Worm (Caenorhabditis elegans) whole organism, young adult: ENCODE data around the gene btb-12.
"Not testable (repeated sequence)": the region's sequence is repeated elsewhere in the genome, so short reads cannot be mapped to it uniquely, and the experiment has no call there.

Experiments
- D2030.7 ChIP-seq: fragments of 200-800 bp; sonication (Bioruptor generic); IDR thresholded peaks from 2 replicates; pipeline ENCODE4 v1.3.6; 2022; ENCODE audit warnings: missing genetic modification reagents, missing genetic modification characterization, missing compliant biosample characterization
- F10E7.11 ChIP-seq: sonication (generic microtip); optimal IDR thresholded peaks from 2 replicates; lab custom pipeline; 2017; ENCODE audit warnings: mild to moderate bottlenecking, missing genetic modification characterization, moderate library complexity, missing compliant biosample characterization
- F33H1.4 ChIP-seq: fragments of 200-800 bp; sonication (Bioruptor generic); IDR thresholded peaks from 2 replicates; pipeline ENCODE4 v1.3.6; 2022; ENCODE audit warnings: missing genetic modification reagents, missing genetic modification characterization, missing compliant biosample characterization
- F37B4.10 ChIP-seq: fragments of 200-800 bp; sonication (Bioruptor generic); IDR thresholded peaks from 2 replicates; pipeline ENCODE4 v1.3.6; 2022; ENCODE audit warnings: missing genetic modification characterization, missing compliant biosample characterization
- F49E8.2 ChIP-seq: sonication (generic microtip); optimal IDR thresholded peaks from 3 replicates; lab custom pipeline; 2017; ENCODE audit warnings: missing genetic modification characterization, mild to moderate bottlenecking, missing compliant biosample characterization, antibody characterized with exemption, moderate library complexity; ENCODE audit not compliant: insufficient read depth
- K12H6.12 ChIP-seq: fragments of 200-800 bp; sonication (Bioruptor generic); optimal IDR thresholded peaks from 2 replicates; lab custom pipeline; 2018; ENCODE audit warnings: mild to moderate bottlenecking, missing genetic modification characterization, missing compliant biosample characterization
- T07F8.4 ChIP-seq: sonication (generic microtip); optimal IDR thresholded peaks from 2 replicates; lab custom pipeline; 2016; ENCODE audit warnings: mild to moderate bottlenecking, missing genetic modification characterization, moderate library complexity, missing compliant biosample characterization
- Y95B8A.8 ChIP-seq: fragments of 200-800 bp; sonication (Bioruptor generic); IDR thresholded peaks from 2 replicates; pipeline ENCODE4 v1.3.6; 2022; ENCODE audit warnings: missing genetic modification reagents, missing genetic modification characterization, missing compliant biosample characterization
- akir-1 ChIP-seq: fragments of 200-800 bp; sonication (Bioruptor generic); optimal IDR thresholded peaks from 2 replicates; lab custom pipeline; 2018; ENCODE audit warnings: mild to moderate bottlenecking, missing genetic modification characterization, moderate library complexity, missing compliant biosample characterization
- aptf-2 ChIP-seq: fragments of 200-800 bp; sonication (Bioruptor generic); conservative IDR thresholded peaks from 2 replicates; pipeline ENCODE4 v1.3.6; 2022; ENCODE audit warnings: missing genetic modification reagents, missing genetic modification characterization, missing compliant biosample characterization
- aptf-3 ChIP-seq: fragments of 200-800 bp; sonication (Bioruptor generic); IDR thresholded peaks from 2 replicates; pipeline ENCODE4 v1.3.6; 2022; ENCODE audit warnings: missing genetic modification characterization, missing compliant biosample characterization
- athp-1 ChIP-seq: sonication (generic microtip); optimal IDR thresholded peaks from 2 replicates; lab custom pipeline; 2017; ENCODE audit warnings: mild to moderate bottlenecking, missing genetic modification characterization, missing compliant biosample characterization
- attf-3 ChIP-seq: fragments of 200-800 bp; sonication (Bioruptor generic); conservative IDR thresholded peaks from 2 replicates; pipeline ENCODE4 v1.3.6; 2022; ENCODE audit warnings: missing genetic modification reagents, missing genetic modification characterization, missing compliant biosample characterization
- attf-5 ChIP-seq: fragments of 200-800 bp; sonication (Bioruptor generic); optimal IDR thresholded peaks from 2 replicates; lab custom pipeline; 2018; ENCODE audit warnings: mild to moderate bottlenecking, missing genetic modification characterization, missing compliant biosample characterization
- attf-6 ChIP-seq: fragments of 200-800 bp; sonication (Bioruptor generic); IDR thresholded peaks from 2 replicates; pipeline ENCODE4 v1.3.6; 2022; ENCODE audit warnings: missing genetic modification reagents, missing genetic modification characterization, missing compliant biosample characterization
- bed-2 ChIP-seq: fragments of 200-800 bp; sonication (Bioruptor generic); IDR thresholded peaks from 2 replicates; pipeline ENCODE4 v1.3.6; 2022; ENCODE audit warnings: missing genetic modification reagents, missing genetic modification characterization, missing compliant biosample characterization
- cebp-1 ChIP-seq, 2 experiments: fragments of 200-800 bp in 1 of 2; sonication (Bioruptor generic) in 1 of 2; sonication (generic microtip) in 1 of 2; IDR thresholded peaks in 1 of 2; optimal IDR thresholded peaks in 1 of 2; 2 replicates each; pipeline versions ENCODE4 v1.3.6 to Lab custom; 2017 to 2022; ENCODE audit warnings: missing compliant biosample characterization in 2 of 2, missing genetic modification characterization in 2 of 2, mild to moderate bottlenecking in 1 of 2, missing genetic modification reagents in 1 of 2, moderate library complexity in 1 of 2
- ceh-79 ChIP-seq: sonication (generic microtip); optimal IDR thresholded peaks from 2 replicates; lab custom pipeline; 2017; ENCODE audit warnings: mild to moderate bottlenecking, missing genetic modification characterization, missing compliant biosample characterization
- ceh-91 ChIP-seq: fragments of 200-800 bp; sonication (Bioruptor generic); IDR thresholded peaks from 2 replicates; pipeline ENCODE4 v1.3.6; 2022; ENCODE audit warnings: missing genetic modification reagents, missing genetic modification characterization, missing compliant biosample characterization
- dox-1 ChIP-seq: fragments of 200-800 bp; sonication (Bioruptor generic); IDR thresholded peaks from 2 replicates; pipeline ENCODE4 v1.3.6; 2022; ENCODE audit warnings: missing genetic modification reagents, missing genetic modification characterization, missing compliant biosample characterization
- egrh-3 ChIP-seq: fragments of 200-800 bp; sonication (Bioruptor generic); IDR thresholded peaks from 2 replicates; pipeline ENCODE4 v1.3.6; 2022; ENCODE audit warnings: missing genetic modification reagents, missing genetic modification characterization, missing compliant biosample characterization
- fkh-3 ChIP-seq: sonication (generic microtip); optimal IDR thresholded peaks from 2 replicates; lab custom pipeline; 2016; ENCODE audit warnings: mild to moderate bottlenecking, missing genetic modification characterization, missing compliant biosample characterization
- hmg-1.2 ChIP-seq: fragments of 200-800 bp; sonication (Bioruptor generic); IDR thresholded peaks from 2 replicates; pipeline ENCODE4 v1.3.6; 2022; ENCODE audit warnings: missing genetic modification reagents, missing genetic modification characterization, missing compliant biosample characterization
- hsf-1 ChIP-seq: fragments of 200-800 bp; sonication (Bioruptor generic); IDR thresholded peaks from 2 replicates; pipeline ENCODE4 v1.3.6; 2022; ENCODE audit warnings: missing genetic modification reagents, missing genetic modification characterization, missing compliant biosample characterization
- let-607 ChIP-seq, 2 experiments: fragments of 200-800 bp in 1 of 2; sonication (Bioruptor generic) in 1 of 2; sonication (generic microtip) in 1 of 2; optimal IDR thresholded peaks; 2 replicates each; lab custom pipeline; 2016 to 2018; ENCODE audit warnings: mild to moderate bottlenecking in 2 of 2, missing compliant biosample characterization in 2 of 2, missing genetic modification characterization in 2 of 2, moderate library complexity in 2 of 2, missing genotype in 1 of 2
- lsl-1 ChIP-seq: fragments of 200-800 bp; sonication (Bioruptor generic); optimal IDR thresholded peaks from 2 replicates; lab custom pipeline; 2018; ENCODE audit warnings: mild to moderate bottlenecking, missing genetic modification characterization, moderate library complexity, missing compliant biosample characterization
- madf-6 ChIP-seq: fragments of 200-800 bp; sonication (Bioruptor generic); IDR thresholded peaks from 2 replicates; pipeline ENCODE4 v1.3.6; 2022; ENCODE audit warnings: missing genetic modification reagents, missing genetic modification characterization, missing compliant biosample characterization
- madf-8 ChIP-seq: fragments of 200-800 bp; sonication (Bioruptor generic); conservative IDR thresholded peaks from 2 replicates; pipeline ENCODE4 v1.3.6; 2022; ENCODE audit warnings: missing genetic modification reagents, missing genetic modification characterization, missing compliant biosample characterization
- mcd-1 ChIP-seq: fragments of 200-800 bp; sonication (Bioruptor generic); IDR thresholded peaks from 2 replicates; pipeline ENCODE4 v1.3.6; 2022; ENCODE audit warnings: missing genetic modification reagents, missing genetic modification characterization, missing compliant biosample characterization
- nhr-80 ChIP-seq: sonication (generic microtip); optimal IDR thresholded peaks from 2 replicates; lab custom pipeline; 2016; ENCODE audit warnings: missing genetic modification characterization, missing compliant biosample characterization
- pbrm-1 ChIP-seq: fragments of 200-800 bp; sonication (Bioruptor generic); IDR thresholded peaks from 2 replicates; pipeline ENCODE4 v1.3.6; 2022; ENCODE audit warnings: missing genetic modification reagents, missing genetic modification characterization, missing compliant biosample characterization
- rcor-1 ChIP-seq: fragments of 200-800 bp; sonication (Bioruptor generic); IDR thresholded peaks from 2 replicates; pipeline ENCODE4 v1.3.6; 2022; ENCODE audit warnings: missing genetic modification reagents, missing genetic modification characterization, missing compliant biosample characterization
- rpc-1 ChIP-seq, 2 experiments: fragments of 150-350 bp in 1 of 2; sonication (generic microtip) in 1 of 2; optimal IDR thresholded peaks; 2 replicates each; lab custom pipeline; 2014 to 2018; ENCODE audit warnings: missing biosample characterization in 1 of 2, missing genetic modification characterization in 1 of 2, missing genetic modification reagents in 1 of 2, missing genotype in 1 of 2
- sea-2 ChIP-seq: fragments of 200-800 bp; sonication (Bioruptor generic); IDR thresholded peaks from 2 replicates; pipeline ENCODE4 v1.3.6; 2022; ENCODE audit warnings: missing genetic modification characterization, missing compliant biosample characterization
- unc-130 ChIP-seq: sonication (generic microtip); optimal IDR thresholded peaks from 2 replicates; lab custom pipeline; 2016; ENCODE audit warnings: missing genetic modification reagents, missing genetic modification characterization, missing compliant biosample characterization
- ztf-18 ChIP-seq: sonication (generic microtip); optimal IDR thresholded peaks from 2 replicates; lab custom pipeline; 2016; ENCODE audit warnings: missing genotype, mild to moderate bottlenecking, missing genetic modification characterization, missing compliant biosample characterization
- ztf-26 ChIP-seq: sonication (generic microtip); optimal IDR thresholded peaks from 2 replicates; lab custom pipeline; 2017; ENCODE audit warnings: missing genetic modification characterization, missing compliant biosample characterization

The btb-12 gene

DNA sequence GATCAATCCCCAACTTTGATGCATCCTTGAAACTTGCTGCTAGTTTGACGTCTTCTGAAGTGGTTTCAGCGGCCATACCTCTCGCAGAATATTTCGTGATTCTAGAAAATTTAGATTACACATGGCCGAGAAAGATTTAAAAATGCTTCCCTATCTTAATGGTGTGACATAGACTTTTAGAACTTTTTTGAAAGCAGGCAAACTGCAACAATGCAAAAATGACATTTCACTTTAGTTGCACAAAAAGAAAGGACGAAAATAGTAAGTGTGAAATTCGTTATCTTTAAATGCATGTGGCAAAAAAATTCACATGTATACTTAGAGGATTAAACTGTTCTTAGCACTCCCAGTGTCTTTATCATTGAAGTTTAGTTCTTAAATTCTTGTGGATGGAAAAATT is 2.2 kb downstream of the btb-12 start, which contains the start of gene ZC204.12 (continued):
- no peak for TF ChIP-seq egrh-3 (GFP tag; lab: Robert Waterston, UW)
- TF ChIP-seq, all 124 proteins: peak for 0

DNA sequence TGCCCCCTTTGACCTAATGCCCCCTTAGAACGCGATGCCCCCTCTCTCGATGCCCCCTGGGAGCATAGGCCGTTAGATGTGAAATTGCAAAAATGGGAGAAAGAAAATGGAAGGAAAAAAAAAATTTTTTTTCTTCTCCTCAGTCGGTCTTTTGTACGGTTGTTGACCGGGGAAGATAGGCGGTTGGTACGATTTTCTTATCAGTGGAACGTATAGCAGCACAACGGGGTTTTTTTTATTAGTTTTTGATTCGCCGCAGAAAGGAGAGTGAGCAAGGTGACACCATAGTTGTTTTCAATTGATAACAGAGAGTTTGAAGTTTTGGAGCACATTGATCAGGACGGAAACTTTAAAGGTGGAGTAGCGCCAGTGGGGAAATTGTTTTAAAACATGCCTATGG is 4.7 kb downstream of the btb-12 start:
- TF ChIP-seq dox-1 = peak; percentile 67; the same call in 1 of the 2 replicates
- TF ChIP-seq nhr-80 (tag; lab: Kevin White, UChicago) = peak; percentile 75

DNA sequence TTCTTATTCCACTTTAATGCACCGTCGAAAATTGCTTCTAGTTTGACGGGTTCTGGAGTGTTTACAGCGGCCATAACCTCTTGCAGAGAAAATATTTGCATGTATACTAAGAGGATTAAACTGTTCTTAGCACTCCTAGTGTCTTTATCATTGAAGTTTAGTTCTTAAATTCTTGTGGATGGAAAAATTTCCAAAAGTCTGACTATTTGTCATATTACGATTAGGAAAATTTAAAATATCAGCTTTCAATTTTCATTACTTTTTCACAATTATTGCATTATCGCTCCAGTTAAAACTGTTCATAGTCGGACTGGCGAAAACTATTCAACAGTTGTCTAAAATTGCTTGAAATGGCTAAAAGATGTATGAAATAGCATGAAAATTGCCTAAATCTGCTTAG is 5.9 kb downstream of the btb-12 start, which contains the start of gene ZC204.13:
Gene ZC204.13 (minus strand): TSS at position 101 of the 400 bp plus-strand sequence.
- not testable (repeated sequence) for TF ChIP-seq T07F8.4; cebp-1 (GFP tag; IDR thresholded peaks at IDR 0.05; lab: Robert Waterston, UW); cebp-1 (tag; optimal IDR thresholded peaks at IDR 0.05; lab: Kevin White, UChicago); pbrm-1 (GFP tag; lab: Robert Waterston, UW)
- TF ChIP-seq, all 124 proteins: peak for 0; not testable (repeated sequence) for 124

DNA sequence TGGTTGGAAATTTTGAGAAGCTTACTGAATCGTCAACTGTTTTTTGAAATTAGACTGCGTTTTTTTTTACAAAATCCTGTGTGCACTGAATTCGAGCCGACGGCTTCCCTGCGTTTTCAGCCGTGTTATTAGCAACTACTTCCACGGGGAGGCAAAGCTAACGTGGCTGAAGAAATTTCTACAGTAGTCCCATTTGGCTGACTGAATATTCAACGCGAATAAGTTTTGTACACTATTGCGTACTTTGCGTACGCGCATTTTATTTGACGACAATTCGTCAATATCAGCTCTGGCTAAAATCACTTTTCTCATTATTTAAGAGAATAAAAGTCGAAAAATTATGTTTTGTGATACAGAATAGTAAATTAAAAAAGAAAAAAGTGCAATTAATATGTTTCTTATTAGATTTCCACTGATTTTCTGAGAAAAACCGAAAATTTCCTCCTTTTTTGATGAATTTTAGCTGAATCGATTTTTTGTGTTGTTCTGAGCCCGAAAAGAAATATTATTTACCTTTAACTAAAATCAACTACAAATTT is 6.4 kb downstream of the btb-12 start:
- peak; percentile 53 for TF ChIP-seq madf-8 (GFP tag; lab: Robert Waterston, UW)
- TF ChIP-seq lsl-1 = peak; percentile 22
- peak; percentile 44; the same call in 1 of the 2 replicates for TF ChIP-seq attf-3 (GFP tag; lab: Robert Waterston, UW)
- TF ChIP-seq ceh-91 (GFP tag; lab: Robert Waterston, UW) = peak; percentile 62
- TF ChIP-seq D2030.7 (GFP tag; lab: Robert Waterston, UW) = peak; percentile 63
- 0 out of 2 replicates have a peak, but pooled peaks have one; percentile 58 for TF ChIP-seq aptf-2 (GFP tag; lab: Robert Waterston, UW)
- TF ChIP-seq let-607 (tag; optimal IDR thresholded peaks at IDR 0.05; lab: Kevin White, UChicago) = peak in 1 of 2 experiments; percentile 28
- peak; percentile 56 for TF ChIP-seq madf-6 (GFP tag; lab: Robert Waterston, UW)
- TF ChIP-seq dox-1 = peak; percentile 85
- peak; percentile 30; the same call in 1 of the 2 replicates for TF ChIP-seq F33H1.4 (GFP tag; lab: Robert Waterston, UW)
- TF ChIP-seq mcd-1 = peak; percentile 80
- peak; percentile 91 for TF ChIP-seq hmg-1.2 (GFP tag; lab: Robert Waterston, UW)
- 0 out of 2 replicates have a peak, but pooled peaks have one; percentile 53 for TF ChIP-seq Y95B8A.8 (GFP tag; lab: Robert Waterston, UW)
- TF ChIP-seq rcor-1 (GFP tag; lab: Robert Waterston, UW) = peak; percentile 63; the same call in 1 of the 2 replicates

DNA sequence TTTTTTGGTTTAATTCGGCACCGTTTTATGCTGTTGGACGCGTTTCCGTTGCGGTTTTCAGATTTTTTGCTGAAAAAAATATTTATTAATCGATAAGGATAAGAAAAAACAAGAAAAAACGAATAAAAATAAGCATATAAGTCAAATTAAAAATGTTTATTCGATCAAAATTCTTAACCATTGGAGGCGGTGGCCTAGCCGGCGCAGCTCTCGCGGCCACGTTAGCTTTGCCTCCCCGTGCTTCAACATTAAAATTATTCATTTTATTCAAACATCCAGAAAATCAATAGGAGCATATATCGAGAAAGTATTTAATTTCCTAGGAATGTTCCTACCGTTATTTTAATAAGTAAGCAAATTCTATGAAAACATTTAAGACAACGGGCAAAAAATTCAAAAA is 7.9 kb downstream of the btb-12 start, which contains the start of gene ZC204.14:
Gene ZC204.14 (minus strand): TSS at position 69 of the 400 bp plus-strand sequence.
- peak; percentile 77 for TF ChIP-seq hmg-1.2 (GFP tag; lab: Robert Waterston, UW)
- TF ChIP-seq unc-130 (GFP tag; lab: Kevin White, UChicago) = no peak
- TF ChIP-seq F37B4.10 = no peak
- no peak for TF ChIP-seq fkh-3 (tag; lab: Kevin White, UChicago)

DNA sequence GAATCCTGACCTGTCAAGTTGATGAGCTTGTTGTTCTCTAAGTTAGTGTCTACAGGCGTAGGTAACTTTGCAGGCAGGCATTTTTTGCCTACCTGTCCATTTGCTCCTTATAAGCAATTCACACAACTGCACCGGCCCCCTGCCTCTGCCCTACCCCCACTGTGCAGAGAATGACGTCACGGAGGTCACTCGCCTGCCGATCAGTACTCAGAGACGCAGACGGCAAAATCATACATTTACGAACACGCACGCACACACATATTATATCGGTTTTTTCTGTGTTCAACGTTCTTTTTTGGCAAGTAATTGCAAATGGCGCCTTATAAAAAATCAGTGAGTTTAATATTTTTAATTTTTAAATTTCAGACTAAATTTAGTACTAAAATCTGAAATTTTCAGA is 8.5 kb downstream of the btb-12 start, which contains the start of gene duxl-1:
Gene duxl-1 (plus strand): TSS at position 184 of the 400 bp plus-strand sequence.
- TF ChIP-seq ceh-79 = no peak
- TF ChIP-seq rpc-1 (optimal IDR thresholded peaks at IDR 0.05; lab: Kevin White, UChicago) = no peak
- no peak for TF ChIP-seq rpc-1 (tag; optimal IDR thresholded peaks at IDR 0.05; lab: Kevin White, UChicago)
- no peak for TF ChIP-seq F10E7.11
- TF ChIP-seq hsf-1 (GFP tag; lab: Robert Waterston, UW) = no peak
- no peak for TF ChIP-seq ceh-91 (GFP tag; lab: Robert Waterston, UW)
- no peak for TF ChIP-seq bed-2 (GFP tag; lab: Robert Waterston, UW)
- TF ChIP-seq attf-5 = peak; percentile 61
- no peak for TF ChIP-seq attf-6 (GFP tag; lab: Robert Waterston, UW)
- no peak for TF ChIP-seq athp-1 (tag; lab: Kevin White, UChicago)
- no peak for TF ChIP-seq ztf-18 (tag; lab: Kevin White, UChicago)
- TF ChIP-seq sea-2 = no peak
- no peak for TF ChIP-seq ztf-26 (tag; lab: Kevin White, UChicago)
- peak in 1 of 2 experiments; percentile 3 for TF ChIP-seq let-607 (tag; optimal IDR thresholded peaks at IDR 0.05; lab: Kevin White, UChicago)
- TF ChIP-seq aptf-3 (GFP tag; lab: Robert Waterston, UW) = no peak
- TF ChIP-seq K12H6.12 (tag; lab: Kevin White, UChicago) = no peak
- no peak for TF ChIP-seq egrh-3 (GFP tag; lab: Robert Waterston, UW)
- TF ChIP-seq F49E8.2 (tag; lab: Kevin White, UChicago) = no peak
- TF ChIP-seq akir-1 (GFP tag; lab: Kevin White, UChicago) = no peak
- TF ChIP-seq dox-1 = peak; percentile 22; the same call in 1 of the 2 replicates
- no peak for TF ChIP-seq aptf-2 (GFP tag; lab: Robert Waterston, UW)
